Worm (Caenorhabditis elegans) whole organism, late embryonic: ENCODE data around the gene Y46G5A.47.
A peak's percentile ranks its signal among the peaks of the same experiment; 100 is the strongest.

ENCODE experiments used
- C08G9.2 ChIP-seq: sonication (generic microtip); optimal IDR thresholded peaks from 2 replicates; lab custom pipeline; 2016; ENCODE audit warnings: mild to moderate bottlenecking, missing genetic modification characterization, moderate library complexity, missing compliant biosample characterization
- C38D4.7 ChIP-seq: fragments of 200-800 bp; sonication (Bioruptor generic); optimal IDR thresholded peaks from 2 replicates; lab custom pipeline; 2018; ENCODE audit warnings: mild to moderate bottlenecking, missing genetic modification characterization, moderate library complexity, missing compliant biosample characterization
- F13H6.1 ChIP-seq: sonication (generic microtip); optimal IDR thresholded peaks from 2 replicates; lab custom pipeline; 2016; ENCODE audit warnings: missing genetic modification characterization, missing compliant biosample characterization
- Y22D7AL.16 ChIP-seq: sonication (generic microtip); optimal IDR thresholded peaks from 2 replicates; lab custom pipeline; 2016; ENCODE audit warnings: missing genetic modification characterization, missing compliant biosample characterization
- ama-1 ChIP-seq: fragments of 150-350 bp; optimal IDR thresholded peaks from 2 replicates; lab custom pipeline; 2014
- ceh-14 ChIP-seq: sonication (generic microtip); optimal IDR thresholded peaks from 2 replicates; lab custom pipeline; 2016; ENCODE audit warnings: missing genotype, missing genetic modification characterization, missing compliant biosample characterization
- ceh-18 ChIP-seq: sonication (generic microtip); optimal IDR thresholded peaks from 2 replicates; lab custom pipeline; 2016; ENCODE audit warnings: missing genetic modification characterization, missing compliant biosample characterization
- ceh-19 ChIP-seq: fragments of 200-800 bp; sonication (Bioruptor generic); optimal IDR thresholded peaks from 2 replicates; lab custom pipeline; 2018; ENCODE audit warnings: mild to moderate bottlenecking, missing genetic modification characterization, missing compliant biosample characterization
- ceh-2 ChIP-seq: sonication (generic microtip); optimal IDR thresholded peaks from 2 replicates; lab custom pipeline; 2016; ENCODE audit warnings: missing genotype, missing genetic modification characterization, missing compliant biosample characterization
- ceh-24 ChIP-seq: sonication (generic microtip); optimal IDR thresholded peaks from 2 replicates; lab custom pipeline; 2016; ENCODE audit warnings: mild to moderate bottlenecking, missing genetic modification characterization, missing compliant biosample characterization
- ceh-31 ChIP-seq: sonication (generic microtip); optimal IDR thresholded peaks from 2 replicates; lab custom pipeline; 2016; ENCODE audit warnings: missing genetic modification characterization, missing compliant biosample characterization
- ceh-48 ChIP-seq: sonication (generic microtip); optimal IDR thresholded peaks from 2 replicates; lab custom pipeline; 2016; ENCODE audit warnings: missing genetic modification characterization, inconsistent platforms, missing compliant biosample characterization
- ceh-6 ChIP-seq: fragments of 200-800 bp; sonication (Bioruptor generic); optimal IDR thresholded peaks from 2 replicates; lab custom pipeline; 2018; ENCODE audit warnings: mild to moderate bottlenecking, missing genetic modification characterization, missing compliant biosample characterization
- ceh-9 ChIP-seq: sonication (generic microtip); optimal IDR thresholded peaks from 2 replicates; lab custom pipeline; 2016; ENCODE audit warnings: mild to moderate bottlenecking, missing genetic modification characterization, inconsistent platforms, missing compliant biosample characterization
- che-1 ChIP-seq: sonication (generic microtip); optimal IDR thresholded peaks from 2 replicates; lab custom pipeline; 2016; ENCODE audit warnings: mild to moderate bottlenecking, missing genetic modification characterization, missing compliant biosample characterization
- dmd-4 ChIP-seq: sonication (generic microtip); optimal IDR thresholded peaks from 2 replicates; lab custom pipeline; 2016; ENCODE audit warnings: borderline replicate concordance, missing genetic modification characterization, missing compliant biosample characterization
- dve-1 ChIP-seq: sonication (generic microtip); optimal IDR thresholded peaks from 2 replicates; lab custom pipeline; 2017; ENCODE audit warnings: antibody characterized with exemption, mild to moderate bottlenecking, missing genetic modification characterization, missing compliant biosample characterization
- elt-2 ChIP-seq: sonication (generic microtip); optimal IDR thresholded peaks from 2 replicates; lab custom pipeline; 2016; ENCODE audit warnings: missing genetic modification reagents, missing genetic modification characterization, missing compliant biosample characterization
- elt-4 ChIP-seq: sonication (generic microtip); optimal IDR thresholded peaks from 2 replicates; lab custom pipeline; 2016; ENCODE audit warnings: missing genetic modification characterization, missing compliant biosample characterization
- ets-4 ChIP-seq: sonication (generic microtip); optimal IDR thresholded peaks from 2 replicates; lab custom pipeline; 2016; ENCODE audit warnings: missing genetic modification characterization, missing compliant biosample characterization
- eyg-1 ChIP-seq: sonication (generic microtip); optimal IDR thresholded peaks from 2 replicates; lab custom pipeline; 2016; ENCODE audit warnings: missing genotype, missing genetic modification characterization, missing compliant biosample characterization
- fax-1 ChIP-seq: sonication (generic microtip); optimal IDR thresholded peaks from 2 replicates; lab custom pipeline; 2016; ENCODE audit warnings: missing genotype, missing genetic modification characterization, missing compliant biosample characterization
- fkh-10 ChIP-seq: fragments of 150-350 bp; optimal IDR thresholded peaks from 2 replicates; lab custom pipeline; 2014; ENCODE audit warnings: missing biosample characterization, missing genetic modification reagents, missing genetic modification characterization
- fkh-6 ChIP-seq: sonication (generic microtip); optimal IDR thresholded peaks from 2 replicates; lab custom pipeline; 2016; ENCODE audit warnings: missing genetic modification characterization, missing compliant biosample characterization
- hlh-13 ChIP-seq: fragments of 200-800 bp; sonication (Bioruptor generic); optimal IDR thresholded peaks from 2 replicates; lab custom pipeline; 2018; ENCODE audit warnings: mild to moderate bottlenecking, missing genetic modification characterization, missing compliant biosample characterization
- hlh-30 ChIP-seq: sonication (generic microtip); optimal IDR thresholded peaks from 2 replicates; lab custom pipeline; 2017; ENCODE audit warnings: antibody characterized with exemption, missing genetic modification characterization, missing compliant biosample characterization; ENCODE audit not compliant: insufficient read depth
- hlh-8 ChIP-seq: sonication (generic microtip); optimal IDR thresholded peaks from 2 replicates; lab custom pipeline; 2016; ENCODE audit warnings: missing genotype, missing genetic modification characterization, missing compliant biosample characterization
- lim-6 ChIP-seq: sonication (generic microtip); optimal IDR thresholded peaks from 2 replicates; lab custom pipeline; 2016; ENCODE audit warnings: missing genetic modification characterization, missing compliant biosample characterization
- lin-11 ChIP-seq: fragments of 200-800 bp; sonication (Bioruptor generic); optimal IDR thresholded peaks from 2 replicates; lab custom pipeline; 2018; ENCODE audit warnings: mild to moderate bottlenecking, missing genetic modification characterization, missing compliant biosample characterization
- madf-2 ChIP-seq: sonication (generic microtip); optimal IDR thresholded peaks from 2 replicates; lab custom pipeline; 2017; ENCODE audit warnings: missing genetic modification characterization, missing compliant biosample characterization
- mec-3 ChIP-seq: sonication (generic microtip); optimal IDR thresholded peaks from 2 replicates; lab custom pipeline; 2016; ENCODE audit warnings: borderline replicate concordance, missing genetic modification characterization, missing compliant biosample characterization
- nfya-1 ChIP-seq: sonication (generic microtip); optimal IDR thresholded peaks from 2 replicates; lab custom pipeline; 2017; ENCODE audit warnings: missing genetic modification characterization, mild to moderate bottlenecking, missing compliant biosample characterization, antibody characterized with exemption, moderate library complexity
- nhr-11 ChIP-seq: fragments of 150-350 bp; optimal IDR thresholded peaks from 2 replicates; lab custom pipeline; 2014; ENCODE audit warnings: missing biosample characterization, missing genetic modification characterization
- nhr-232 ChIP-seq: sonication (generic microtip); optimal IDR thresholded peaks from 2 replicates; lab custom pipeline; 2016; ENCODE audit warnings: missing genetic modification characterization, missing compliant biosample characterization
- npax-4 ChIP-seq: sonication (generic microtip); optimal IDR thresholded peaks from 2 replicates; lab custom pipeline; 2016; ENCODE audit warnings: missing genetic modification characterization, missing compliant biosample characterization
- odd-2 ChIP-seq: sonication (generic microtip); optimal IDR thresholded peaks from 2 replicates; lab custom pipeline; 2017; ENCODE audit warnings: antibody characterized with exemption, mild to moderate bottlenecking, missing genetic modification characterization, missing compliant biosample characterization
- pag-3 ChIP-seq: sonication (generic microtip); optimal IDR thresholded peaks from 2 replicates; lab custom pipeline; 2016; ENCODE audit warnings: missing compliant biosample characterization, missing genetic modification characterization, borderline replicate concordance
- pat-9 ChIP-seq: fragments of 200-800 bp; sonication (Bioruptor generic); optimal IDR thresholded peaks from 2 replicates; lab custom pipeline; 2018; ENCODE audit warnings: mild to moderate bottlenecking, missing genetic modification characterization, moderate library complexity, missing compliant biosample characterization
- pax-1 ChIP-seq: fragments of 150-350 bp; optimal IDR thresholded peaks from 2 replicates; lab custom pipeline; 2014; ENCODE audit warnings: missing biosample characterization, missing genetic modification characterization
- pqm-1 ChIP-seq: sonication (generic microtip); optimal IDR thresholded peaks from 2 replicates; lab custom pipeline; 2016; ENCODE audit warnings: missing genetic modification characterization, missing compliant biosample characterization
- pros-1 ChIP-seq: fragments of 150-350 bp; optimal IDR thresholded peaks from 2 replicates; lab custom pipeline; 2014; ENCODE audit warnings: missing biosample characterization, missing genetic modification reagents, missing genetic modification characterization
- rnt-1 ChIP-seq: sonication (generic microtip); optimal IDR thresholded peaks from 2 replicates; lab custom pipeline; 2016; ENCODE audit warnings: missing genetic modification characterization, missing compliant biosample characterization
- sdc-2 ChIP-seq: sonication (generic microtip); optimal IDR thresholded peaks from 2 replicates; lab custom pipeline; 2016; ENCODE audit warnings: missing genotype, missing genetic modification characterization, missing compliant biosample characterization
- sox-2 ChIP-seq: fragments of 200-800 bp; sonication (Bioruptor generic); IDR thresholded peaks from 2 replicates; pipeline ENCODE4 v1.3.6; 2022; ENCODE audit warnings: missing genetic modification reagents, missing genetic modification characterization, missing compliant biosample characterization
- sox-4 ChIP-seq: sonication (generic microtip); optimal IDR thresholded peaks from 2 replicates; lab custom pipeline; 2017; ENCODE audit warnings: mild to moderate bottlenecking, missing genetic modification characterization, inconsistent platforms, missing compliant biosample characterization
- syd-9 ChIP-seq: sonication (generic microtip); optimal IDR thresholded peaks from 2 replicates; lab custom pipeline; 2016; ENCODE audit warnings: mild to moderate bottlenecking, missing genetic modification characterization, moderate library complexity, missing compliant biosample characterization
- tbx-2 ChIP-seq: sonication (generic microtip); optimal IDR thresholded peaks from 2 replicates; lab custom pipeline; 2016; ENCODE audit warnings: missing genetic modification characterization, missing compliant biosample characterization
- tbx-7 ChIP-seq: sonication (generic microtip); optimal IDR thresholded peaks from 2 replicates; lab custom pipeline; 2016; ENCODE audit warnings: missing genotype, missing genetic modification characterization, missing compliant biosample characterization
- ttx-3 ChIP-seq: sonication (generic microtip); optimal IDR thresholded peaks from 2 replicates; lab custom pipeline; 2016; ENCODE audit warnings: missing genetic modification reagents, missing genetic modification characterization, missing compliant biosample characterization
- unc-3 ChIP-seq, 2 experiments: fragments of 200-800 bp in 1 of 2; sonication (Bioruptor generic) in 1 of 2; sonication (generic microtip) in 1 of 2; conservative IDR thresholded peaks in 1 of 2; optimal IDR thresholded peaks in 1 of 2; 2 replicates each; pipeline versions ENCODE4 v1.3.6 to Lab custom; 2016 to 2022; ENCODE audit warnings: missing compliant biosample characterization in 2 of 2, missing genetic modification characterization in 2 of 2, missing genetic modification reagents in 1 of 2
- unc-42 ChIP-seq: sonication (generic microtip); optimal IDR thresholded peaks from 2 replicates; lab custom pipeline; 2016; ENCODE audit warnings: missing genotype, missing genetic modification characterization, missing compliant biosample characterization
- unc-86 ChIP-seq: sonication (generic microtip); optimal IDR thresholded peaks from 2 replicates; lab custom pipeline; 2016; ENCODE audit warnings: missing genetic modification characterization, missing compliant biosample characterization
- zip-5 ChIP-seq: sonication (generic microtip); optimal IDR thresholded peaks from 2 replicates; lab custom pipeline; 2016; ENCODE audit warnings: missing genetic modification characterization, missing compliant biosample characterization
- ztf-16 ChIP-seq: sonication (generic microtip); optimal IDR thresholded peaks from 2 replicates; lab custom pipeline; 2017; ENCODE audit warnings: missing genetic modification characterization, missing compliant biosample characterization

Gene Y46G5A.47

DNA sequence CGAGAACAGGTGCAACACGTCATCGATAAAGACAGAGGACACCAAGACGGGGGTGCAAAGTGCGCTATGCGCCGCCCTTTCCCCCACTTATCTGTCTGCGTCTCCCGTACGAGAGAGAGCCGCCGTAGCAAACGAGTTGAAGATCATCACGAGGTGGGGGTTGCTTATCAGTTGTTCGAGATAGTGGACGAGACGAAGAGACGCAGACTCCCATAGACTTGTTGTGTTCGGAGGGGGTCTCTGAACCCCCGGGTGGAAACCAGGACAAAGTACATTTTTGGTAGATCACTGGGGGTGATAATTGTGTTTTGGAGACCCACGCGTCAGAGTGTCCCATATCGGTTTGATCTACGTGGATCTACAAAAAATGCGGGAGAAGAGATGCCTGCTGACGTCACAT lies 6.3 kb downstream of the Y46G5A.47 start:
- TF ChIP-seq ets-4 (tag; lab: Kevin White, UChicago) (no peak), elt-2 (peak; percentile 72), unc-86 (tag; lab: Kevin White, UChicago) (no peak), pag-3 (no peak), tbx-7 (tag; lab: Kevin White, UChicago) (no peak), lim-6 (tag; lab: Kevin White, UChicago) (no peak), ztf-16 (tag; lab: Kevin White, UChicago) (no peak), ceh-2 (tag; lab: Kevin White, UChicago) (no peak), ceh-18 (tag; lab: Kevin White, UChicago) (peak; percentile 66), hlh-8 (no peak), zip-5 (no peak), ceh-14 (tag; lab: Kevin White, UChicago) (peak; percentile 21), sdc-2 (tag; lab: Kevin White, UChicago) (no peak), ceh-19 (GFP tag; lab: Kevin White, UChicago) (no peak), pqm-1 (tag; lab: Kevin White, UChicago) (peak; percentile 10), ceh-9 (tag; lab: Kevin White, UChicago) (no peak), pax-1 (tag; lab: Kevin White, UChicago) (no peak), odd-2 (tag; lab: Kevin White, UChicago) (peak; percentile 7), F13H6.1 (tag; lab: Kevin White, UChicago) (no peak), ceh-6 (GFP tag; lab: Kevin White, UChicago) (no peak), hlh-13 (GFP tag; lab: Kevin White, UChicago) (no peak), syd-9 (no peak), npax-4 (no peak), nhr-11 (tag; lab: Kevin White, UChicago) (no peak), pat-9 (no peak), ttx-3 (tag; lab: Kevin White, UChicago) (no peak), ceh-24 (tag; lab: Kevin White, UChicago) (no peak), nhr-232 (tag; lab: Kevin White, UChicago) (no peak), tbx-2 (tag; lab: Kevin White, UChicago) (peak; percentile 71), Y22D7AL.16 (tag; lab: Kevin White, UChicago) (no peak), ceh-48 (tag; lab: Kevin White, UChicago) (no peak), ceh-31 (peak; percentile 40), fkh-6 (no peak), elt-4 (tag; lab: Kevin White, UChicago) (no peak), dmd-4 (tag; lab: Kevin White, UChicago) (no peak), dve-1 (tag; lab: Kevin White, UChicago) (no peak), rnt-1 (peak; percentile 55), fax-1 (no peak), unc-42 (tag; lab: Kevin White, UChicago) (no peak), sox-2 (GFP tag; lab: Robert Waterston, UW) (no peak), sox-4 (tag; lab: Kevin White, UChicago) (no peak), che-1 (tag; lab: Kevin White, UChicago) (no peak), lin-11 (tag; lab: Kevin White, UChicago) (no peak), eyg-1 (tag; lab: Kevin White, UChicago) (no peak), C38D4.7 (GFP tag; lab: Kevin White, UChicago) (no peak), hlh-30 (tag; lab: Kevin White, UChicago) (peak; percentile 90), madf-2 (tag; lab: Kevin White, UChicago) (peak; percentile 34), ama-1 (lab: Kevin White, UChicago) (no peak), nfya-1 (tag; lab: Kevin White, UChicago) (peak; percentile 38), mec-3 (no peak), pros-1 (tag; lab: Kevin White, UChicago) (no peak), unc-3 (GFP tag; conservative IDR thresholded peaks at IDR 0.05; lab: Robert Waterston, UW) (no peak), unc-3 (tag; optimal IDR thresholded peaks at IDR 0.05; lab: Kevin White, UChicago) (no peak), C08G9.2 (tag; lab: Kevin White, UChicago) (no peak), fkh-10 (GFP tag; lab: Kevin White, UChicago) (no peak)
